Fruit fly (Drosophila melanogaster) whole organism, prepupa: Measurements from ENCODE around the gene CG7573.

ENCODE experiments used
- CG11902 ChIP-seq: fragments of 200-800 bp; sonication (Bioruptor generic); optimal IDR thresholded peaks from 3 replicates; lab custom pipeline; 2016; ENCODE audit warnings: missing biosample characterization, missing genetic modification characterization
- CG4318 ChIP-seq: fragments of 200-800 bp; sonication (Bioruptor generic); optimal IDR thresholded peaks from 3 replicates; lab custom pipeline; 2017; ENCODE audit warnings: missing biosample characterization, mild to moderate bottlenecking, missing genetic modification characterization
- topi ChIP-seq: fragments of 200-800 bp; sonication (Bioruptor generic); optimal IDR thresholded peaks from 3 replicates; lab custom pipeline; 2016; ENCODE audit warnings: missing biosample characterization, missing genetic modification characterization

DNA sequence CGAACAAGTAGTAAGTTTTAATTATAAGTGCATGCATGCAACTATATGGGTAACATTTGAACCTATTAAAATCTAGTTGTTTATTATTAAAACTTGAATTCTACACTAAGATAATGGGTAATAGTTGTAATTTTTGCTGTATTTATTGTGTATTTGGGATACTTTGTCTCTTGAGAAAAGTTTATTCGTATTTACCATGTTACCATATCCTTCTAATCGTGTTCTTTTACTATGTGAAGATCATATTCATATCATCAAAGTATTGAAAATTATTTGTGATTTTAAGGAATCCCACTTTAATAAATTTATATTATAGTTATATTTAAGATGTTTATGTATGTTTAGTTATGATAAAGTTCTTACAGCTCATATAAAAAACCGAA is 12.3 kb downstream of the CG7573 start:
- TF ChIP-seq CG11902 (no peak), CG4318 (GFP tag; lab: Kevin White, UChicago) (no peak), topi (GFP tag; lab: Kevin White, UChicago) (no peak)
